Worm (Caenorhabditis elegans): ENCODE data around the gene sec-22.
A peak's percentile ranks its signal among the peaks of the same experiment; 100 is the strongest.

- TF ChIP-seq tbx-2 (tag; optimal IDR thresholded peaks at IDR 0.05) = peak; percentile 81
- no peak for TF ChIP-seq sox-4 (tag; optimal IDR thresholded peaks at IDR 0.05)
- peak; percentile 39 for TF ChIP-seq tbx-7 (tag; optimal IDR thresholded peaks at IDR 0.05)
- TF ChIP-seq unc-42 (tag; optimal IDR thresholded peaks at IDR 0.05) = peak; percentile 73
- TF ChIP-seq unc-86 (tag; optimal IDR thresholded peaks at IDR 0.05) = peak; percentile 31
- no peak for TF ChIP-seq ets-4 (tag; optimal IDR thresholded peaks at IDR 0.05)
Observed at ce11 chrX:992650-993403, 42.5 kb upstream of the sec-22 start.
